Worm (Caenorhabditis elegans) whole organism, L4 larva: ENCODE data around the gene B0454.6.

Source experiments
- F49E8.2 ChIP-seq: sonication (generic microtip); optimal IDR thresholded peaks from 2 replicates; lab custom pipeline; 2016; ENCODE audit warnings: missing compliant biosample characterization, mild to moderate bottlenecking, missing genetic modification characterization, borderline replicate concordance
- T26A8.4 ChIP-seq: fragments of 200-800 bp; sonication (Bioruptor generic); IDR thresholded peaks from 2 replicates; pipeline ENCODE4 v1.3.6; 2022; ENCODE audit warnings: missing genetic modification characterization, missing compliant biosample characterization
- lin-15B ChIP-seq: fragments of 150-350 bp; sonication (generic microtip); optimal IDR thresholded peaks from 3 replicates; lab custom pipeline; 2014; ENCODE audit warnings: missing biosample characterization, missing genetic modification characterization
- saeg-2 ChIP-seq: fragments of 200-800 bp; sonication (Bioruptor generic); IDR thresholded peaks from 2 replicates; pipeline ENCODE4 v1.3.6; 2022; ENCODE audit warnings: missing genetic modification reagents, missing genetic modification characterization, missing compliant biosample characterization

ce11 chrII:3060782-3061181, 28.2 kb downstream of the B0454.6 start, which contains the start of gene Y25C1A.6:
- no peak for TF ChIP-seq T26A8.4 (GFP tag; lab: Robert Waterston, UW)
- no peak for TF ChIP-seq F49E8.2
- TF ChIP-seq lin-15B (tag; lab: Kevin White, UChicago), result no peak
- no peak for TF ChIP-seq saeg-2 (GFP tag; lab: Robert Waterston, UW)
